Worm (Caenorhabditis elegans): Measurements from ENCODE around the gene cwf-19L1.

Gene cwf-19L1

DNA sequence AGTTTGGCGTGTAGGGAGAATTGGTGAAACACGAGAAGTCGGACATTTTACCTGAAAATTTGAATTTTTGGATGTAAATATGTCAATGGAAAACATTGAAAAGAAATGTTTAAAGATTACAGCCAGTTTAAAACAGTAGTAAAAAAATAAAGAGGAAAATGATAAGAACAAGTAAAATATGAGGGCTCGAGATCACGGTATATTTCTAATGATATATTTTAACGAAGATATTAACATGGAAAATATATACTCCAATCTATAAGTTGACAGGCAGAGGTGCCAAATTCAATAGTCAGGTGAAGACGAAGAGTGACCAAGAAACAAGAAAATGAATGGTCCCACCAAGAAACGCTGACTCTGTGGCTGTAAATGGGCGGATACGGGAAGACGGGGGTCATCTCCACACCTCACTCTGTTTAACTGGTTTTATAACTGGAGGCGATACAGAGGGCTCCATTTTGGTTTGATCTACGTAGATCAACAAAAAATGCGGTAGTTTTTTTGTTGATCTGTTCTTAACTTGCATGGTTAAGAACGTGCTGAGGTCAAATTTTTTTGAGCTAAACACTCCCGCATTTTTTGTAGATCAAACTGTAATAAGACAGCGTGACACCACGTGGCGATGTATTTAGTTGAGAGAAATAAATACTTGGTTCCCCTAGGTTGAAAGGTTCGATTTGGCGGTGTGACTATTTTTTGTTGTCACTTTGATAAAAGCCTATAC lies 12.7 kb downstream of the cwf-19L1 start, which contains the start of gene ceh-49:
Gene ceh-49, minus strand, starts transcription at position 51 of the 724 bp plus-strand sequence.
- TF ChIP-seq drap-1 (GFP tag; optimal IDR thresholded peaks at IDR 0.05) (no peak), hlh-1 (tag; optimal IDR thresholded peaks at IDR 0.05) (no peak), tbx-8 (GFP tag; optimal IDR thresholded peaks at IDR 0.05) (no peak), nhr-12 (tag; optimal IDR thresholded peaks at IDR 0.05) (no peak), cnd-1 (tag; optimal IDR thresholded peaks at IDR 0.05) (no peak)

DNA sequence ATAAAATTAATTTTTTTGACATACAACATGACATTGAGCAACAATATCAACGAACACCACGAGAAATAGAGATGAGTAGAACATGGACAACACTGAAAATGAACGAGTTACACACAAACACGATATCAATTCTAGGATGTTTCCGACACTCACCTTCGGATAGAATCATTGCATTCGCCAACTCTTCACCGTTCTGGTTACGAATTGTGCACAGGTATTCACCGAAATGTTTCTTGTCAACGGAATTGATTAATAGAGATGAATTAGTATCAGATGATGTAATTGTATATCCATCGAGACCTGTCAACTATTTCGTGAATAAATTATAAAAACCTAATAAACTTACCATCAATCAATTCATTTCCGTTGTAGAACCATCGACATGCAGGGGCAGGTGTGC lies 14.0 kb downstream of the cwf-19L1 start:
- TF ChIP-seq nhr-28 (tag; optimal IDR thresholded peaks at IDR 0.05) (no peak), ceh-83 (GFP tag; optimal IDR thresholded peaks at IDR 0.05) (no peak), bed-3 (GFP tag; optimal IDR thresholded peaks at IDR 0.05) (no peak), cnd-1 (tag; optimal IDR thresholded peaks at IDR 0.05) (no peak), ceh-43 (GFP tag; optimal IDR thresholded peaks at IDR 0.05) (no peak), elt-3 (tag; optimal IDR thresholded peaks at IDR 0.05) (no peak), unc-120 (tag; optimal IDR thresholded peaks at IDR 0.05; ENCODE audit: poor library complexity, severe bottlenecking) (no peak), mep-1 (tag; optimal IDR thresholded peaks at IDR 0.05) (no peak), sptf-1 (tag; optimal IDR thresholded peaks at IDR 0.05) (no peak), hlh-1 (tag; optimal IDR thresholded peaks at IDR 0.05) (no peak), unc-39 (tag; optimal IDR thresholded peaks at IDR 0.05) (no peak), sem-2 (GFP tag; optimal IDR thresholded peaks at IDR 0.05) (no peak), unc-62 (GFP tag; optimal IDR thresholded peaks at IDR 0.05) (no peak), ham-2 (GFP tag; optimal IDR thresholded peaks at IDR 0.05) (no peak), ztf-11 (tag; optimal IDR thresholded peaks at IDR 0.05) (no peak), lsy-2 (tag; optimal IDR thresholded peaks at IDR 0.05) (no peak), mls-2 (tag; optimal IDR thresholded peaks at IDR 0.05) (no peak), nhr-76 (tag; optimal IDR thresholded peaks at IDR 0.05) (no peak), lin-32 (GFP tag; optimal IDR thresholded peaks at IDR 0.05) (no peak), flh-1 (GFP tag; optimal IDR thresholded peaks at IDR 0.05) (no peak)

DNA sequence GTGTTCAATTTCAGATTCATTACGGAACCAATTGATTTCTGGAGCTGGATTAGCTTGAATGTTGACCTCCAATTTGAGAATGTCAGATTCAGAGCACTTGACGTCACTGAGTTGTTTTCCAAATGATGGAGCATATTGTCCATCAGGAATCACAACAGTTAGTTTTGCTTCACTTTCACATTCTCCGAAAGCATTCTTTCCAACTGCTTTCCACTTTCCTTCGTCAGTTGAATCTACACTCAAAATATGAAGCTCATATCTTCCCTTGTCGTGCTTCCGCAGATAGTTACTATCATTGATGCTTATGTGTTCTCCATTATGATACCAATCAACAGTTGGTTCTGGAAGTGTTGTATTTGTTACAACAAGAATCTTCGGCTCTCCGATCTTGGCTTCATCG lies 20.7 kb downstream of the cwf-19L1 start:
- TF ChIP-seq tbx-8 (GFP tag; optimal IDR thresholded peaks at IDR 0.05) (no peak), unc-120 (tag; optimal IDR thresholded peaks at IDR 0.05; ENCODE audit: poor library complexity, severe bottlenecking) (no peak), M03D4.4 (tag; optimal IDR thresholded peaks at IDR 0.05) (no peak), sptf-1 (tag; optimal IDR thresholded peaks at IDR 0.05) (no peak), mls-2 (tag; optimal IDR thresholded peaks at IDR 0.05) (no peak), unc-62 (GFP tag; optimal IDR thresholded peaks at IDR 0.05) (no peak), ces-1 (GFP tag; optimal IDR thresholded peaks at IDR 0.05) (no peak), sem-2 (GFP tag; optimal IDR thresholded peaks at IDR 0.05) (no peak), zip-8 (tag; optimal IDR thresholded peaks at IDR 0.05) (no peak), unc-39 (tag; optimal IDR thresholded peaks at IDR 0.05) (no peak), nhr-76 (tag; optimal IDR thresholded peaks at IDR 0.05) (no peak), nhr-237 (tag; optimal IDR thresholded peaks at IDR 0.05) (no peak), mab-5 (tag; optimal IDR thresholded peaks at IDR 0.05) (no peak)

DNA sequence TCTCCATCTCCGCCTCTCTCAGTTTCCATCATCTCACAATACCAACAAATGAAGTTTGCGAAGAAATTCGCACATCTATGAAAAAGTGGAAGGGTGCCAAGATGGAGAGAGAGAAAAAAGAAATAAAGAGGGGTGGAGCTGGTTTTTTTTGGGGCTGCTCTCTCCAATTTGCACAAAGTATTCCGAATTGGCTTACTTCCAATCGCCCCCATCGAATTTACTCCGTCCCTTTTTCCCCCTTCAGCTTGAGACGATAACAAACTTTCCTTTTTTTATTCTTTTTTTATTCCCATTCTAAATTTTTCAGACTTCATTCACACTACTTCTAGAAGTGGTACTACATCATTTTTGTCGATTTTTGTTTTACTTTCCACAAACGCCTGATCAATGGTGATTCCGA lies 23.5 kb downstream of the cwf-19L1 start, which contains the start of gene exp-2:
Gene exp-2, plus strand, starts transcription at position 301 of the 400 bp plus-strand sequence.
- TF ChIP-seq ham-2 (GFP tag; optimal IDR thresholded peaks at IDR 0.05) (no peak), ceh-39 (tag; optimal IDR thresholded peaks at IDR 0.05) (no peak), elt-1 (tag; optimal IDR thresholded peaks at IDR 0.05; ENCODE audit: borderline replicate concordance, insufficient read depth) (no peak), unc-62 (GFP tag; optimal IDR thresholded peaks at IDR 0.05) (no peak), unc-120 (tag; optimal IDR thresholded peaks at IDR 0.05; ENCODE audit: poor library complexity, severe bottlenecking) (no peak), ceh-83 (GFP tag; optimal IDR thresholded peaks at IDR 0.05) (no peak), nhr-76 (tag; optimal IDR thresholded peaks at IDR 0.05) (no peak), ztf-11 (tag; optimal IDR thresholded peaks at IDR 0.05) (no peak), nhr-2 (tag; optimal IDR thresholded peaks at IDR 0.05) (no peak), ceh-43 (GFP tag; optimal IDR thresholded peaks at IDR 0.05) (no peak), mls-2 (tag; optimal IDR thresholded peaks at IDR 0.05) (no peak), mep-1 (tag; optimal IDR thresholded peaks at IDR 0.05) (no peak), mab-5 (tag; optimal IDR thresholded peaks at IDR 0.05) (no peak), lin-13 (tag; optimal IDR thresholded peaks at IDR 0.05) (no peak), cnd-1 (tag; optimal IDR thresholded peaks at IDR 0.05) (no peak)

Data from whole organism, mixed stage, embryonic.